ENCODE assay signal across 5 worm cellular contexts in the genomic region with DNA sequence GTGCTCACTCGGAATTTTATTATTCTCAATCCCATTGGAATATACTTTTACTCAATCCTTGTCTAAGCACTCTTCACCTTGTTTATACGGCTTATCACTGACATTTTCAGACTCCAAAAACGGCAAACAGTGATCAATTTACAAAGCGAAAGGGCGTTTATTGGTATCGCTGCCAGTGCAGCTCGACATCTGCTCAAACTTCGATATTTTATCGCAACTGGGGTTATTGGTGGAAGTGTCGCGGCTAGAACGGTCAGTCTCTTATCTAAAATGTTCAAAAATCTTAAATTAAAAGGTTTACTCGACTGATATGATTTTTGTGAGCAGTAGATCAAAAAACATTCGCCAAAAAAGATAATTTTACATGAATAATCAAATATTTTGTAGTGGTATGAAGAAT.
TF ChIP-seq lines count a peak whose summit lies in the region.

No protein-coding gene starts in this region.

TF ChIP-seq in whole organism, L1 larva, 84 proteins besides CTCF, POLR2A, EP300 and RAD21:
- TF ChIP-seq egl-13 (tag; optimal IDR thresholded peaks at IDR 0.05; lab: Kevin White, UChicago): no peak
- TF ChIP-seq elt-2 (tag; optimal IDR thresholded peaks at IDR 0.05; lab: Kevin White, UChicago): peak; percentile 20
TF ChIP-seq in whole organism, L1 larva: peak in this region for 1.

TF ChIP-seq in whole organism, L2 larva, 48 proteins besides CTCF, POLR2A, EP300 and RAD21:
- TF ChIP-seq ZK546.5 (tag; optimal IDR thresholded peaks at IDR 0.05; lab: Kevin White, UChicago) (no peak), peb-1 (tag; optimal IDR thresholded peaks at IDR 0.05; lab: Kevin White, UChicago) (no peak), zag-1 (tag; optimal IDR thresholded peaks at IDR 0.05; lab: Kevin White, UChicago) (no peak), elt-1 (tag; optimal IDR thresholded peaks at IDR 0.05; lab: Kevin White, UChicago) (no peak), nhr-129 (tag; optimal IDR thresholded peaks at IDR 0.05; lab: Kevin White, UChicago) (no peak), ztf-4 (tag; optimal IDR thresholded peaks at IDR 0.05; lab: Kevin White, UChicago) (no peak), fos-1 (tag; optimal IDR thresholded peaks at IDR 0.05; lab: Kevin White, UChicago) (peak; percentile 70)

TF ChIP-seq in whole organism, L3 larva, 47 proteins besides CTCF, POLR2A, EP300 and RAD21:
- peak; percentile 25 for TF ChIP-seq jun-1 (tag; optimal IDR thresholded peaks at IDR 0.05; lab: Kevin White, UChicago)
- TF ChIP-seq nhr-11 (tag; optimal IDR thresholded peaks at IDR 0.05; lab: Kevin White, UChicago): no peak
- TF ChIP-seq lin-39 (tag; optimal IDR thresholded peaks at IDR 0.05; lab: Kevin White, UChicago): no peak
- no peak for TF ChIP-seq nhr-67 (tag; optimal IDR thresholded peaks at IDR 0.05; lab: Kevin White, UChicago)
- peak; percentile 81 for TF ChIP-seq elt-2 (tag; optimal IDR thresholded peaks at IDR 0.05; lab: Kevin White, UChicago)
- TF ChIP-seq egl-27 (tag; optimal IDR thresholded peaks at IDR 0.05; lab: Kevin White, UChicago): no peak
- no peak for TF ChIP-seq elt-3 (tag; optimal IDR thresholded peaks at IDR 0.05; lab: Kevin White, UChicago)
- no peak for TF ChIP-seq nhr-12 (tag; optimal IDR thresholded peaks at IDR 0.05; lab: Kevin White, UChicago)
- TF ChIP-seq pqm-1 (tag; optimal IDR thresholded peaks at IDR 0.05; lab: Kevin White, UChicago): peak; percentile 76
- TF ChIP-seq ztf-11 (tag; optimal IDR thresholded peaks at IDR 0.05; lab: Kevin White, UChicago): no peak
- no peak for TF ChIP-seq nhr-76 (tag; optimal IDR thresholded peaks at IDR 0.05; lab: Kevin White, UChicago)
- no peak for TF ChIP-seq ceh-82 (tag; optimal IDR thresholded peaks at IDR 0.05; lab: Kevin White, UChicago)
- no peak for TF ChIP-seq ceh-28 (tag; optimal IDR thresholded peaks at IDR 0.05; lab: Kevin White, UChicago)
- TF ChIP-seq egl-5 (tag; optimal IDR thresholded peaks at IDR 0.05; lab: Kevin White, UChicago): no peak
- no peak for TF ChIP-seq lsy-12 (tag; optimal IDR thresholded peaks at IDR 0.05; lab: Kevin White, UChicago)
- no peak for TF ChIP-seq nhr-77 (tag; optimal IDR thresholded peaks at IDR 0.05; lab: Kevin White, UChicago)
- no peak for TF ChIP-seq pha-4 (tag; optimal IDR thresholded peaks at IDR 0.05; lab: Kevin White, UChicago)
- no peak for TF ChIP-seq snpc-4 (tag; optimal IDR thresholded peaks at IDR 0.05; lab: Kevin White, UChicago)
- TF ChIP-seq nfya-1 (tag; optimal IDR thresholded peaks at IDR 0.05; lab: Kevin White, UChicago; ENCODE audit: insufficient read depth): no peak
- TF ChIP-seq R02D3.7 (tag; optimal IDR thresholded peaks at IDR 0.05; lab: Kevin White, UChicago): no peak
- no peak for TF ChIP-seq zag-1 (tag; optimal IDR thresholded peaks at IDR 0.05; lab: Kevin White, UChicago)
- TF ChIP-seq eor-1 (tag; optimal IDR thresholded peaks at IDR 0.05; lab: Kevin White, UChicago): no peak
- TF ChIP-seq ceh-16 (tag; optimal IDR thresholded peaks at IDR 0.05; lab: Kevin White, UChicago): no peak
- no peak for TF ChIP-seq fkh-2 (tag; optimal IDR thresholded peaks at IDR 0.05; lab: Kevin White, UChicago)
- TF ChIP-seq fkh-10 (GFP tag; optimal IDR thresholded peaks at IDR 0.05; lab: Kevin White, UChicago): no peak
TF ChIP-seq in whole organism, L3 larva: peak in this region for 3.

TF ChIP-seq in whole organism, L4 larva, 104 proteins besides CTCF, POLR2A, EP300 and RAD21:
- TF ChIP-seq egl-43 (GFP tag; IDR thresholded peaks at IDR 0.05; lab: Robert Waterston, UW): no peak
- TF ChIP-seq dmd-6 (GFP tag; IDR thresholded peaks at IDR 0.05; lab: Robert Waterston, UW): peak; percentile 77
- TF ChIP-seq F37D6.2 (tag; optimal IDR thresholded peaks at IDR 0.05; lab: Kevin White, UChicago): no peak
- no peak for TF ChIP-seq nhr-41 (GFP tag; IDR thresholded peaks at IDR 0.05; lab: Robert Waterston, UW)
- TF ChIP-seq lir-3 (tag; optimal IDR thresholded peaks at IDR 0.05; lab: Kevin White, UChicago): no peak
- peak; percentile 81 for TF ChIP-seq hlh-11 (tag; optimal IDR thresholded peaks at IDR 0.05; lab: Kevin White, UChicago)
- no peak for TF ChIP-seq arid-1 (GFP tag; conservative IDR thresholded peaks at IDR 0.05; lab: Robert Waterston, UW)
- TF ChIP-seq spr-3 (GFP tag; optimal IDR thresholded peaks at IDR 0.05; lab: Kevin White, UChicago): no peak
- no peak for TF ChIP-seq ceh-44 (GFP tag; IDR thresholded peaks at IDR 0.05; lab: Robert Waterston, UW)
- no peak for TF ChIP-seq lim-7 (GFP tag; IDR thresholded peaks at IDR 0.05; lab: Robert Waterston, UW)
- TF ChIP-seq pqm-1 (tag; optimal IDR thresholded peaks at IDR 0.05; lab: Kevin White, UChicago): peak; percentile 78
- no peak for TF ChIP-seq duxl-1 (tag; optimal IDR thresholded peaks at IDR 0.05; lab: Kevin White, UChicago; ENCODE audit: poor library complexity)
- TF ChIP-seq php-3 (GFP tag; IDR thresholded peaks at IDR 0.05; lab: Robert Waterston, UW): 0 out of 2 replicates have a peak, but pooled peaks have one; percentile 16
- no peak for TF ChIP-seq nhr-102 (tag; optimal IDR thresholded peaks at IDR 0.05; lab: Kevin White, UChicago)
- no peak for TF ChIP-seq F10B5.3 (tag; optimal IDR thresholded peaks at IDR 0.05; lab: Kevin White, UChicago)
- no peak for TF ChIP-seq daf-16 (GFP tag; optimal IDR thresholded peaks at IDR 0.05; lab: Kevin White, UChicago)
- peak; percentile 57 for TF ChIP-seq daf-16 (tag; optimal IDR thresholded peaks at IDR 0.05; lab: Kevin White, UChicago)
- TF ChIP-seq nhr-28 (tag; optimal IDR thresholded peaks at IDR 0.05; lab: Kevin White, UChicago): peak; percentile 59
- TF ChIP-seq aly-2 (tag; optimal IDR thresholded peaks at IDR 0.05; lab: Kevin White, UChicago): no peak
- no peak for TF ChIP-seq Y5F2A.4 (GFP tag; optimal IDR thresholded peaks at IDR 0.05; lab: Kevin White, UChicago)
- no peak for TF ChIP-seq nhr-111 (GFP tag; optimal IDR thresholded peaks at IDR 0.05; lab: Kevin White, UChicago)
- TF ChIP-seq ama-1 (optimal IDR thresholded peaks at IDR 0.05; lab: Kevin White, UChicago): no peak
- no peak for TF ChIP-seq F49E8.2 (tag; optimal IDR thresholded peaks at IDR 0.05; lab: Kevin White, UChicago; ENCODE audit: borderline replicate concordance)

TF ChIP-seq in whole organism, young adult, 124 proteins besides CTCF, POLR2A, EP300 and RAD21:
- TF ChIP-seq ceh-27 (GFP tag; optimal IDR thresholded peaks at IDR 0.05; lab: Kevin White, UChicago) (no peak), nhr-80 (tag; optimal IDR thresholded peaks at IDR 0.05; lab: Kevin White, UChicago) (peak; percentile 80), dox-1 (GFP tag; IDR thresholded peaks at IDR 0.05; lab: Robert Waterston, UW) (peak; percentile 47; the same call in 1 of the 2 replicates)
